Worm (Caenorhabditis elegans) whole organism, L4/young adult: ENCODE data around the gene mob-1.

Source experiments
- W03F9.2 ChIP-seq: fragments of 150-350 bp; optimal IDR thresholded peaks from 2 replicates; lab custom pipeline; 2014; ENCODE audit warnings: missing biosample characterization, missing genetic modification characterization
- dao-5 ChIP-seq: sonication (generic microtip); optimal IDR thresholded peaks from 2 replicates; lab custom pipeline; 2016; ENCODE audit warnings: missing genotype, missing genetic modification characterization, moderate library complexity, missing compliant biosample characterization
- him-1 ChIP-seq: sonication (generic microtip); optimal IDR thresholded peaks from 2 replicates; lab custom pipeline; 2016; ENCODE audit warnings: missing genotype, missing genetic modification reagents, missing genetic modification characterization, missing compliant biosample characterization

DNA sequence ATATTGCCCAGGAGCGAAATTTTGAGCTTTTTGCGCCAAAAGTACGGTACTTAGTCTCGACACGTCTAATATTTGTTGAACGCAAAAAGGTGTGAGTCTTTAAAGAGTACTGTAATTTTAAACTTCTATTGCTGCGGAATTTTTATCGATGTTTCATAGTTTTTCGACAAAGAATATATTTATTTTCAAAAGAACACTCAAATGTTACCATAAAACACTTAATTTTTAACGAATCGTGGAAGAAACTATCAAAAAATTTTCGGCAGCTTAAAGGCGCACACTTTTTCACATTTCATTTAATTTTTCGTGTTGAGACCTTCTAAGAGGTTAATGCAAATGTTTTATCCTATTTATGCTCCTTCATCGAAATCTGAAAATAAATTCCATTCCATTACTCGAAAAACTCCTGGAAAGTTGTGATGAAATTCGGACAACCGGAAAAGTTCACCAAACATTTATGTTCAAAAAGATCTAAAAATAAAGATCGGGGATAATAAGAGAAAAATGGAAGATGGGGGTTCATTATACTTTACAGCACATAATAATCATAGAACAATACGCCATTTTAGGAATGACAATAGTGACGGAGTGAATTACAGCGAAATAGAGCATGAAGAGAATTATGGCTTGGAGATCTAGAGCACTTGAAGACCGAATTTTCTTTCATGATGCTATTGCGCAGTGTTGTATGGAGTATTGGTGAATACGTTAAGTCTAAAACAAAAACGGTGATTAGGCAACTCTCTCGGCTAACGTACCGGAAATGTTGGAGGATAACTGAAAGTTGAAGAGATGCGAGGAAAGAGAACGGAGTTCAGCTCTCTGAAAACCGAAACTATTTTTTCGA is 40.1 kb upstream of the mob-1 start:
- TF ChIP-seq him-1 (tag; lab: Kevin White, UChicago): no peak
- no peak for TF ChIP-seq W03F9.2
- no peak for TF ChIP-seq dao-5
